Fruit fly (Drosophila melanogaster) whole organism, prepupa: Measurements from ENCODE around the gene CG10713.

Experiments used
- cyc ChIP-seq: fragments of 200-800 bp; sonication (Bioruptor generic); optimal IDR thresholded peaks from 3 replicates; lab custom pipeline; 2016; ENCODE audit warnings: missing biosample characterization, missing genetic modification characterization
- topi ChIP-seq: fragments of 200-800 bp; sonication (Bioruptor generic); optimal IDR thresholded peaks from 3 replicates; lab custom pipeline; 2016; ENCODE audit warnings: missing biosample characterization, missing genetic modification characterization

DNA sequence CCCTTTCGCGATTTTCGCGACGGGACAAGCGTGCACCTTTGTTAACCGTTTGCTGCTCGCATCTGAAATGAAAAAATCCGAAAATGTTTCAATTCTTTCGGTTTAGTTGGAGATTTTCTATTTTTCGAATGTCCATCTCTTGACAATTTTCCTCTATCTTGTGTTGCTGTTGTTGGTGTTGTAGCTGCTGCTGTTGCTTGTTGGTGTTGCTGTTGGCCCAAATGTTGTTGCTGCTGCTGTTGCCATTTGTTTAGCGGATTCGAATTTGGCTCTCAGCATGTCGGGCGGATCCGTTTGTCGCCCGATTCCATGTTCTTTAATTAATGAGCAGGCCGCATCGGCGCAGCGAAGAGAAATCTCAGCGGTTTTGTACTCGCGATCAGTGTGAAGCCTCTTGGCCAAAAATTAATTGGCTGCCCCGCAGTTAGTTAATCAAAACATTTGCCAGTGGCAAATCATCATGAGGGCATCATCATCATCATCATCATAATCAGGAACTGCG lies 12.7 kb downstream of the CG10713 start, which contains the start of gene CG32121:
- no peak for TF ChIP-seq cyc (GFP tag; lab: Kevin White, UChicago)
- TF ChIP-seq topi (GFP tag; lab: Kevin White, UChicago): no peak
